Fruit fly (Drosophila melanogaster) whole organism, pupa: ENCODE results near the gene Caf1-55.
A peak's percentile ranks its signal among the peaks of the same experiment; 100 is the strongest.

Experiments
- CG10348 ChIP-seq: fragments of 200-800 bp; sonication (Bioruptor generic); IDR thresholded peaks from 2 replicates; pipeline ENCODE4 v1.3.6; 2022; ENCODE audit warnings: missing biosample characterization, missing genetic modification characterization
- CG12605 ChIP-seq: fragments of 200-800 bp; sonication (Bioruptor generic); IDR thresholded peaks from 2 replicates; pipeline ENCODE4 v1.3.6; 2022; ENCODE audit warnings: missing biosample characterization, missing genetic modification characterization
- CG13204 ChIP-seq: fragments of 200-800 bp; sonication (Bioruptor generic); optimal IDR thresholded peaks from 2 replicates; lab custom pipeline; 2018; ENCODE audit warnings: missing biosample characterization, mild to moderate bottlenecking, missing genetic modification characterization, moderate library complexity
- CG14655 ChIP-seq: fragments of 200-800 bp; sonication (Bioruptor generic); optimal IDR thresholded peaks from 3 replicates; lab custom pipeline; 2017; ENCODE audit warnings: mild to moderate bottlenecking, missing biosample characterization, missing genetic modification reagents, missing genetic modification characterization
- CG15710 ChIP-seq: fragments of 200-800 bp; sonication (Bioruptor generic); optimal IDR thresholded peaks from 2 replicates; lab custom pipeline; 2018; ENCODE audit warnings: missing biosample characterization, mild to moderate bottlenecking, missing genetic modification characterization, moderate library complexity
- CG17806 ChIP-seq: fragments of 200-800 bp; sonication (Bioruptor generic); optimal IDR thresholded peaks from 2 replicates; lab custom pipeline; 2018; ENCODE audit warnings: missing biosample characterization, mild to moderate bottlenecking, missing genetic modification characterization, moderate library complexity
- CG32121 ChIP-seq: fragments of 200-800 bp; sonication (Bioruptor generic); IDR thresholded peaks from 2 replicates; pipeline ENCODE4 v1.3.6; 2022; ENCODE audit warnings: missing biosample characterization, missing genetic modification characterization
- CG34367 ChIP-seq: fragments of 200-800 bp; sonication (Bioruptor generic); optimal IDR thresholded peaks from 2 replicates; lab custom pipeline; 2018; ENCODE audit warnings: missing biosample characterization, mild to moderate bottlenecking, missing genetic modification characterization
- CG4496 ChIP-seq: fragments of 200-800 bp; sonication (Bioruptor generic); IDR thresholded peaks from 3 replicates; pipeline ENCODE4 v1.3.6; 2022; ENCODE audit warnings: missing biosample characterization, missing genetic modification characterization
- CG8159 ChIP-seq: fragments of 200-800 bp; sonication (Bioruptor generic); optimal IDR thresholded peaks from 3 replicates; lab custom pipeline; 2018; ENCODE audit warnings: missing biosample characterization, mild to moderate bottlenecking, missing genetic modification characterization, moderate library complexity
- CG8301 ChIP-seq: fragments of 200-800 bp; sonication (Bioruptor generic); optimal IDR thresholded peaks from 2 replicates; lab custom pipeline; 2018; ENCODE audit warnings: missing biosample characterization, mild to moderate bottlenecking, missing genetic modification characterization
- EcR ChIP-seq: fragments of 200-800 bp; sonication (Bioruptor generic); optimal IDR thresholded peaks from 3 replicates; lab custom pipeline; 2019; ENCODE audit warnings: missing biosample characterization, missing genetic modification characterization, mild to moderate bottlenecking, moderate library complexity, missing genetic modification reagents
- Ets98B ChIP-seq: fragments of 200-800 bp; sonication (Bioruptor generic); IDR thresholded peaks from 2 replicates; pipeline ENCODE4 v1.3.6; 2022; ENCODE audit warnings: missing biosample characterization, missing genetic modification characterization
- Pif1A ChIP-seq: fragments of 200-800 bp; sonication (Bioruptor generic); optimal IDR thresholded peaks from 3 replicates; lab custom pipeline; 2016; ENCODE audit warnings: missing biosample characterization, missing genetic modification characterization
- Pif1B ChIP-seq: fragments of 200-800 bp; sonication (Bioruptor generic); optimal IDR thresholded peaks from 3 replicates; lab custom pipeline; 2016; ENCODE audit warnings: missing biosample characterization, missing genetic modification characterization
- Snoo ChIP-seq: fragments of 200-800 bp; sonication (Bioruptor generic); optimal IDR thresholded peaks from 3 replicates; lab custom pipeline; 2017; ENCODE audit warnings: missing biosample characterization, mild to moderate bottlenecking, missing genetic modification characterization, inconsistent platforms
- fd96Ca ChIP-seq: fragments of 200-800 bp; sonication (Bioruptor generic); IDR thresholded peaks from 3 replicates; pipeline ENCODE4 v1.3.6; 2022; ENCODE audit warnings: missing biosample characterization, missing genetic modification characterization
- gl ChIP-seq: fragments of 200-800 bp; sonication (Bioruptor generic); optimal IDR thresholded peaks from 2 replicates; lab custom pipeline; 2018; ENCODE audit warnings: missing biosample characterization, mild to moderate bottlenecking, missing genetic modification characterization
- rn ChIP-seq: fragments of 200-800 bp; sonication (Bioruptor generic); IDR thresholded peaks from 2 replicates; pipeline ENCODE4 v1.3.6; 2022; ENCODE audit warnings: missing biosample characterization, missing genetic modification characterization

The Caf1-55 gene

DNA sequence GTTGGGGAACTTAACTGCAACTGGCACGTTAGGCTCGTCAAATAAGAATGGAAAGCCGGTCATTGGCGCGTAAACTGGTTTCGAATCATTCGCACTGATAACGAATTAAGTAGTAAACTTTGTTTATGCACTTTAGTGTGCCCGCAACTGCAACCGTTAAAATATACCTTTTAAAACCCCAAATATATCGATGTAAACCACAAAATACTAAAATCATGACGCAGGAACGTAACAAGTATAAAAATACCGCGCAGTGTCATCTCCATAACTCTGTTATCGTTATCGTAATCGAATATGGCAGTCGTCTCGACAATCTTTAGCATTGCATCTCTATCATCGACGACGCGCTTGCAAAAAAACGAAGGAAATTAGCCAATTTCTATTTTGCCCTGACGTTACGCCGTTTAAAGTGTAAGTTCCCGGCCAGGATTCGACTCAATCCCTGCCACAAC lies at the start of gene Caf1-55, which contains the start of gene CG31344:
Gene Caf1-55 (plus strand): TSS at position 298 of the 452 bp plus-strand sequence.
Gene CG31344 (minus strand): TSS at position 51 of the 452 bp plus-strand sequence.
- TF ChIP-seq EcR (GFP tag; lab: Kevin White, UChicago) = peak; percentile 12
- no peak for TF ChIP-seq CG32121 (GFP tag; lab: Robert Waterston, UW)

dm6 chr3R:15177230-15177629 lies 48.1 kb upstream of the Caf1-55 start:
- no peak for TF ChIP-seq CG14655 (GFP tag; lab: Kevin White, UChicago)
- no peak for TF ChIP-seq Pif1A (GFP tag; lab: Kevin White, UChicago)
- TF ChIP-seq CG32121 (GFP tag; lab: Robert Waterston, UW) = 0 out of 2 replicates have a peak, but pooled peaks have one; percentile 28

DNA sequence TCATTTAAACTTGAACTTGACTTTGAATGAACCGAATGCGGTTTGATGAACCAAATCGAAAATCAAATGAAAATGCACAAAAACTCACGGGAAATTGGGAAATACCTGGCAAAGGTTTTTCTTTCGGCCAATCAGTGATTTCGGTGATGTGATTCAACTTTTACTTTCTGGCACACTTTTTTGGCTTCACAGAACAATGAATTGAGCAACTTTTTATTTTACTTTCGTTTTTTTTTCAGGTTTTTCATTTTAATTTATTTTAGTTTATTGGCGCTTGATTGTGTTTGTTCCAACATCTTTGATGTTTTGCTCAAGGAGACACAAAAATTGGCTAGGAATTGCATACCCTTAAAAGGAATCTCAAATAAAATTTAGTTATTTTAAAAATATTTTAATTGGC lies 43.9 kb upstream of the Caf1-55 start, which contains the start of gene Mf:
Gene Mf (minus strand): TSS at position 44 of the 400 bp plus-strand sequence.
- TF ChIP-seq CG14655 (GFP tag; lab: Kevin White, UChicago) (no peak), CG17806 (tag; lab: Kevin White, UChicago) (no peak), CG15710 (no peak), EcR (GFP tag; lab: Kevin White, UChicago) (no peak), CG10348 (GFP tag; lab: Robert Waterston, UW) (no peak), gl (tag; lab: Kevin White, UChicago) (no peak), CG12605 (GFP tag; lab: Robert Waterston, UW) (no peak), Ets98B (GFP tag; lab: Robert Waterston, UW) (no peak), CG13204 (GFP tag; lab: Kevin White, UChicago) (no peak), CG8301 (no peak)

DNA sequence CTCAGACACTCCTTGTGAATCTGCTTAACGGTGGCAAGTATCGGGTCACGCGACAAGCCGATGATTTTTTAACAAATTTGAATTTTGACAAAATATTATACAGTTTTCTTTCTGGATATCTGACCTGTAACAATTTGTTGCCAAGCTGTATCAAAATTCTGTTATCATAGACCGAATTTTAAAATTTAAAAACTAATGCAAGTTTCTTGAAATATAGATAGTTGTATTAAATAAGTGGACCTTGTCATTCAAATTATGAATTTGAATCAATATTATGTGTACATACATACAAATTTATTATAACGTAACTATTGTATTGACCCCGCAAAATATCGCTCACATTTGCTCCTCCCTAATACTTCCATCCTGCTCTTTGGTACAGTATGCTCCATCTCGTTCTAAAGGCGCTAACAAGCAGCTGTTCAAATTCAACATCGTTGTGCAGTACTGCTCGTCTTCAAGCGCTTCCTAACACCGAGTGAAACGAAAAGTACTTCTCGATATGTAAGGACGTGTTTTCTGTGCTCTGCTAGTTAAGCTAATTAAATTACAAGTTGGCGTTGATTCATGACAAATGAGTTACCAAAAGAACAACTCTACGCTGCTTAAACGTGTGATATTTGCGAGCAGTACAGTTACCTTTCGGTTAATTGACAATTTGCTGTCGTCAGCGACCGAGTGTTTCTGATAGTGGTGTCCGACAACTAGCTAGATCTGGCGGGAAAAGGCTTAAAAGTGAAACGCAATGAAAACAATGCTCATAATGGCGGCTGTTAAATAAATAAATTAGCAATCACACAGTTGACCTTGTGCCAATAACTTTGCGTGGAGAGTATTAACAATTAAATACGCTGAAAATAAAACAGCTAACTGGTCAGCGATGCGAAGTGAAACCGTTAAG lies 29.0 kb upstream of the Caf1-55 start, which contains the start of the genes Kpc1 and CG42542:
Gene Kpc1 (minus strand): TSS at position 77 of the 901 bp plus-strand sequence.
Gene CG42542 (plus strand): TSS at position 465 of the 901 bp plus-strand sequence.
- TF ChIP-seq fd96Ca (GFP tag; lab: Robert Waterston, UW) (0 out of 3 replicates have a peak, but pooled peaks have one; percentile 40), CG14655 (GFP tag; lab: Kevin White, UChicago) (no peak), CG15710 (peak; percentile 43), CG12605 (GFP tag; lab: Robert Waterston, UW) (0 out of 2 replicates have a peak, but pooled peaks have one; percentile 23), EcR (GFP tag; lab: Kevin White, UChicago) (no peak), CG10348 (GFP tag; lab: Robert Waterston, UW) (no peak), rn (GFP tag; lab: Robert Waterston, UW) (no peak), CG17806 (tag; lab: Kevin White, UChicago) (peak; percentile 50), CG34367 (tag; lab: Kevin White, UChicago) (peak; percentile 30), Pif1A (GFP tag; lab: Kevin White, UChicago) (peak; percentile 10), Ets98B (GFP tag; lab: Robert Waterston, UW) (no peak; the same call in none of the 2 replicates), CG32121 (GFP tag; lab: Robert Waterston, UW) (peak; percentile 44; the same call in 1 of the 2 replicates), Pif1B (GFP tag; lab: Kevin White, UChicago) (no peak), CG8159 (tag; lab: Kevin White, UChicago) (peak; percentile 58), CG8301 (peak; percentile 29), CG4496 (GFP tag; lab: Robert Waterston, UW) (peak; percentile 69), CG13204 (GFP tag; lab: Kevin White, UChicago) (no peak)
- TF ChIP-seq, all 21 proteins: peak for 10

- TF ChIP-seq CG12605 (GFP tag; lab: Robert Waterston, UW) (no peak), gl (tag; lab: Kevin White, UChicago) (peak; percentile 6)
Observed at dm6 chr3R:15197373-15197772, 28.0 kb upstream of the Caf1-55 start.

DNA sequence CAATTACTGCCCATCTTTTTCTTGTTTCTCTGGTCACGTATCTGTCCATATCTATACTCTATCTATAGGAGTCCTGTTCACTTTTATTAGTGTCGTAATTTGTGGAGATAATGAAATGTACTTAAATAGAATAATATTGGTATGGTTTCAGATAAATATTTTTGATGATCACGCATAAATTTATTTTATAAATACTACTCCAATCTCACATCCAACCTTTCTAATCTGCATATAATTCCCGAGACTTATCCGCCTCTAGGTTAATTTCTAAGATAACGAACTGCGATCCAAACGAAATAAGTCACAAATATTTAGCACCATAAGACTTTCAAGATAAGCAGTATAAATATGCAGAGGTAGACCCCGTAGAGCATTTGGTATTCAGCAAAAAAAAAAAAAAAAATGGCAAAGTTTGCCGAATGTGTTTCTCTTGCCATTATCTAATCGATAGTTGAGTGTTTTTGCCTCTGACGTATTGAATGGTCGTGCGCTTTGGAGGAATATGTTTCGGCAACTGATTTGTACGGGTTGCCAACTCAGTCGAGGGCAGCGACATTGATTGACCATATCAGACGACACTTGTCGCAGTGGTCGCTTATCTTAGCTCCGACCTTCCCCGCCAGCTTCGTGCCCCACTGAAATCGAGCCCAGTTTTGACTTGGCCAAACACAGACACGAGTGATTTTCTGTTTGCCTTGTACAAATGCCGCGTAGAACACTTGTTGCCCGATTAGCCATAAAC lies 27.2 kb upstream of the Caf1-55 start:
- TF ChIP-seq EcR (GFP tag; lab: Kevin White, UChicago) (peak; percentile 52), CG8301 (no peak), Snoo (tag; lab: Kevin White, UChicago) (no peak), CG13204 (GFP tag; lab: Kevin White, UChicago) (no peak), CG12605 (GFP tag; lab: Robert Waterston, UW) (no peak)

DNA sequence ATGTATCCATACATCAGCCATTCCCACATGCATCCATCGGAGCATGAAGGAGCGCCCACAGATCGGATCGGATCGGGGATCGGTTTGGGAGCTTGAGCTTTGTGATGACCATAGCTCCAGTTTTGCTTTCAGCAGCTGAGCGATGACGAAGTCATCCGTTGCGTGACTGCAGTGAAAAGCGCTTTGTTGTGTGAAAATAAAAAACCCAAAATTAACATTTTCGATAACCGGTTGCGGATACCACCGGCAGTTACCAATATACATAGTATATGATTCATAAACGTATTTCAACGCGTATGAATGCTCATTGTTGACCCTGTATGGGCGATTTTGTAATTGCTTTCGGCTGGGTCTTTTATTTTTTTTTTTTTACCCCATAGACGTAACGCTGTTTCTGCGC lies 20.2 kb upstream of the Caf1-55 start:
- TF ChIP-seq CG4496 (GFP tag; lab: Robert Waterston, UW) = peak; percentile 28; the same call in 1 of the 3 replicates
- TF ChIP-seq rn (GFP tag; lab: Robert Waterston, UW) = no peak
- TF ChIP-seq, all 21 proteins: peak for 1
